Worm (Caenorhabditis elegans) whole organism, L3 larva: ENCODE results near the gene Y42H9AR.1.

ENCODE experiments used
- ama-1 ChIP-seq: fragments of 150-350 bp; optimal IDR thresholded peaks from 2 replicates; lab custom pipeline; 2018
- daf-12 ChIP-seq: fragments of 150-350 bp; optimal IDR thresholded peaks from 2 replicates; lab custom pipeline; 2014; ENCODE audit warnings: missing biosample characterization, missing genetic modification reagents, missing genetic modification characterization
- elt-2 ChIP-seq: sonication (generic microtip); optimal IDR thresholded peaks from 2 replicates; lab custom pipeline; 2016; ENCODE audit warnings: missing genetic modification reagents, mild to moderate bottlenecking, missing genetic modification characterization, missing compliant biosample characterization
- fos-1 ChIP-seq: fragments of 150-350 bp; optimal IDR thresholded peaks from 2 replicates; lab custom pipeline; 2014; ENCODE audit warnings: missing biosample characterization, missing genetic modification characterization
- lin-39 ChIP-seq: fragments of 150-350 bp; optimal IDR thresholded peaks from 2 replicates; lab custom pipeline; 2018; ENCODE audit warnings: missing biosample characterization, missing genetic modification reagents, missing genetic modification characterization
- nfya-1 ChIP-seq: sonication (generic microtip); optimal IDR thresholded peaks from 2 replicates; lab custom pipeline; 2017; ENCODE audit warnings: missing genetic modification characterization, mild to moderate bottlenecking, missing compliant biosample characterization, antibody characterized with exemption, moderate library complexity; ENCODE audit not compliant: insufficient read depth
- nhr-237 ChIP-seq: fragments of 150-350 bp; optimal IDR thresholded peaks from 2 replicates; lab custom pipeline; 2014; ENCODE audit warnings: missing biosample characterization, missing genetic modification characterization
- nhr-25 ChIP-seq: sonication (generic microtip); optimal IDR thresholded peaks from 2 replicates; lab custom pipeline; 2017; ENCODE audit warnings: missing biosample characterization, missing genetic modification characterization
- sea-2 ChIP-seq: fragments of 150-350 bp; sonication (generic microtip); optimal IDR thresholded peaks from 4 replicates; lab custom pipeline; 2014; ENCODE audit warnings: missing biosample characterization, missing genetic modification reagents, missing genetic modification characterization
- ztf-11 ChIP-seq: fragments of 150-350 bp; optimal IDR thresholded peaks from 2 replicates; lab custom pipeline; 2014; ENCODE audit warnings: missing biosample characterization, missing genetic modification characterization

DNA sequence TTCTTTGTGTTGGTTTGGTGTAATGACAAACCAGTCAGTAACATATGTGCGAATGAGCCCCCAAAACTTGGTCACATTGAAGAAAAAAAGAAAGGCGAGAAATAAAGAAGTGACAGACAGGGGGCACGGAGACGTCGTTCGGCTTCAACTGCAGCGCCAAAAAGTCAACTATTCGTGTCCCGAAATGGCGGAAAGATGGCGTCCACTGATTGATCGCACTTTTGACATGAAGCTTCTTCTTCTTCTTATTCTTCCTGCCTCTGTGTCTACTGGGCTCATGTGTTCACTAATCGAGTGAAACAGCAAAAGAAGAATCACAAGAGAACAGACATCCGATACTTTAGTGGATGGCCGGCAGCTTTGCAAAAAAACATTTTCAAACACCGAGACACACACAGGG, 44.1 kb upstream of the Y42H9AR.1 start:
- no peak for TF ChIP-seq fos-1 (tag; lab: Kevin White, UChicago)
- TF ChIP-seq sea-2 (GFP tag; lab: Kevin White, UChicago), result no peak
- peak; percentile 47 for TF ChIP-seq nfya-1 (tag; lab: Kevin White, UChicago)
- peak; percentile 84 for TF ChIP-seq lin-39 (tag; lab: Kevin White, UChicago)
- TF ChIP-seq ama-1 (lab: Kevin White, UChicago), result no peak
- TF ChIP-seq nhr-25 (tag; lab: Kevin White, UChicago), result no peak
- TF ChIP-seq ztf-11, result no peak
- TF ChIP-seq daf-12, result no peak
- no peak for TF ChIP-seq elt-2 (tag; lab: Kevin White, UChicago)
- no peak for TF ChIP-seq nhr-237
